Worm (Caenorhabditis elegans): ENCODE data around the gene T28A11.19.

DNA sequence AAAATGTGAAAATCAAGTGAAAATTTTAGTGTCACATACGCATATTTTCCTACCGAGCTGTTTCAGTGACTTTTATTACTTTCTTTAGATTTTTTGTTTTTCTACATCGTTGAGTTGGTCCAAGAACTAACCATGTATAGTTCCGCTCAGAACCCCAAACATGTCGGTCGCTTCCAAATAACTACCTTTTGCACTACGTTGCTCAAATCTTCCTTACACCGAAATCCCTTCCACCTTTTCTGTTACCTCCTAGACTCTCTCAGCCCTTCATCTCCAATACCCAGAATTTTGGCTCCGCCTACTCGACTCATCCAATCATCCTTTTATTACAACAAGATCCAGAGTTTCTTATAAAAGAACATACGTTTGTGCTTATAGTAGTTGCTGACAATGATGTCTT, 15.3 kb upstream of the T28A11.19 start, which contains the start of gene F35F10.5:
- no peak for TF ChIP-seq B0310.2 (tag; optimal IDR thresholded peaks at IDR 0.05)
- no peak for TF ChIP-seq pes-1 (GFP tag; IDR thresholded peaks at IDR 0.05)
- no peak for TF ChIP-seq sea-1 (GFP tag; conservative IDR thresholded peaks at IDR 0.05)
- TF ChIP-seq aly-1 (tag; optimal IDR thresholded peaks at IDR 0.05), result no peak
- TF ChIP-seq hnd-1 (tag; optimal IDR thresholded peaks at IDR 0.05), result no peak

All from whole organism, early embryonic.